Worm (Caenorhabditis elegans): ENCODE results near the gene C25F9.16.

DNA sequence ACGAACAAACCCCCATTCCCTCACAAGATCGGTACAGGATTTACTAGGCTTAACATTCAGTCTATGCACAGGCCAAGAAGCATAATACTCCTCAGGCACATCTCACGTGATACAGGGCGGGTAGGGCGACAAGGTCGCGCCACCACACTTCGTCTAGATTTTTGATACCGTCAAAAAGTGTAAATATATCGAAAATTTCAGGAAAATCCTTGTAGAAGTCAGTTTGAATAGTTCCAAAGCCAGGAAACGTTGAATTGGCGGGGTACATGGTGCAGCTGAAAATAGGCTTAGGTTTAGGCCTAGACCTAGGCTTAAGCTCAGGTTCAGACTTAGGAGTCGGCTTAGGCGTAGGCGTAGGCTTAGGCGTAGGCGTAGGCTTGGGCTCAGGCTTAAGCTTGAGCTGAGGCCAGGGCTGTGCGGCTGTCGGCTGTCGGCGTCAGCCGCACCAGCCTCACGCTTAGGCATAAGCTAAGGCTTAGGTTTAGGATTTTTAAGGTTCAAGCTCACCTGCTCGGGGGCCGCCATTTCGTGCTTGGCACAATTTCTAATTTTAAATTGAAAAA is 3.8 kb upstream of the C25F9.16 start:
- TF ChIP-seq him-1 (tag; optimal IDR thresholded peaks at IDR 0.05), result no peak
- no peak for TF ChIP-seq W03F9.2 (tag; optimal IDR thresholded peaks at IDR 0.05)
- TF ChIP-seq dao-5 (tag; optimal IDR thresholded peaks at IDR 0.05), result no peak

All from whole organism, L4/young adult.